Fruit fly (Drosophila melanogaster) Kc167 (cell line): ENCODE measurements around the gene png.

ENCODE experiments used
- Sin3A ChIP-seq: fragments of >200 bp; optimal IDR thresholded peaks from 2 replicates; lab custom pipeline; 2018; ENCODE audit warnings: missing external identifiers
- h ChIP-seq: fragments of >200 bp; optimal IDR thresholded peaks from 3 replicates; lab custom pipeline; 2018; ENCODE audit warnings: missing external identifiers
- insv ChIP-seq: fragments of >200 bp; optimal IDR thresholded peaks from 3 replicates; lab custom pipeline; 2018; ENCODE audit warnings: missing external identifiers
- psq ChIP-seq: fragments of >200 bp; optimal IDR thresholded peaks from 2 replicates; lab custom pipeline; 2017; ENCODE audit warnings: missing external identifiers

- TF ChIP-seq psq: no peak
- TF ChIP-seq h (lab: Kevin White, UChicago): no peak
- TF ChIP-seq insv (lab: Kevin White, UChicago): no peak
- TF ChIP-seq Sin3A (lab: Kevin White, UChicago): no peak
These were observed 48.4 kb upstream of the png start for dm6 chrX:1405779-1406178.
